Fruit fly (Drosophila melanogaster): ENCODE results near the gene CG42692.

- TF ChIP-seq sc (optimal IDR thresholded peaks at IDR 0.05), result no peak
- TF ChIP-seq sc (GFP tag; optimal IDR thresholded peaks at IDR 0.05), result no peak
- TF ChIP-seq Drgx (GFP tag; IDR thresholded peaks at IDR 0.05), result no peak
- TF ChIP-seq tgo (GFP tag; IDR thresholded peaks at IDR 0.05), result no peak
- TF ChIP-seq hkb (optimal IDR thresholded peaks at IDR 0.05), result no peak
- no peak for TF ChIP-seq hkb (GFP tag; IDR thresholded peaks at IDR 0.05)
- TF ChIP-seq cato (GFP tag; optimal IDR thresholded peaks at IDR 0.05; ENCODE audit: borderline replicate concordance), result no peak
- TF ChIP-seq Mes4 (GFP tag; optimal IDR thresholded peaks at IDR 0.05), result no peak
- TF ChIP-seq Sin3A (optimal IDR thresholded peaks at IDR 0.05), result no peak
- TF ChIP-seq vnd (GFP tag; IDR thresholded peaks at IDR 0.05; ENCODE audit: partially characterized antibody), result no peak
- TF ChIP-seq CG1647 (GFP tag; optimal IDR thresholded peaks at IDR 0.05), result no peak
These were observed 18.9 kb downstream of the CG42692 start, which contains the start of gene hll for dm6 chr2L:14026778-14027177.
